Worm (Caenorhabditis elegans) whole organism, midembryonic: Measurements from ENCODE around the gene twk-45.

Source experiments
- T22C8.4 ChIP-seq: fragments of 200-800 bp; sonication (Bioruptor generic); IDR thresholded peaks from 2 replicates; pipeline ENCODE4 v1.3.6; 2022; ENCODE audit warnings: missing genetic modification characterization, missing compliant biosample characterization
- flt-1 ChIP-seq: fragments of 200-800 bp; sonication (Bioruptor generic); IDR thresholded peaks from 2 replicates; pipeline ENCODE4 v1.3.6; 2022; ENCODE audit warnings: missing genetic modification characterization, missing compliant biosample characterization
- klf-2 ChIP-seq: fragments of 200-800 bp; sonication (Bioruptor generic); conservative IDR thresholded peaks from 2 replicates; pipeline ENCODE4 v1.3.6; 2022; ENCODE audit warnings: missing genetic modification reagents, missing genetic modification characterization, missing compliant biosample characterization
- med-1 ChIP-seq: sonication (generic microtip); optimal IDR thresholded peaks from 2 replicates; lab custom pipeline; 2017; ENCODE audit warnings: missing genetic modification characterization, mild to moderate bottlenecking, missing compliant biosample characterization, antibody characterized with exemption, missing genetic modification reagents; ENCODE audit not compliant: insufficient read depth
- tab-1 ChIP-seq: fragments of 200-800 bp; sonication (Bioruptor generic); IDR thresholded peaks from 2 replicates; pipeline ENCODE4 v1.3.6; 2022; ENCODE audit warnings: missing genetic modification characterization, missing compliant biosample characterization
- ztf-23 ChIP-seq: fragments of 200-800 bp; sonication (Bioruptor generic); IDR thresholded peaks from 2 replicates; pipeline ENCODE4 v1.3.6; 2022; ENCODE audit warnings: missing genetic modification reagents, missing genetic modification characterization, missing compliant biosample characterization
- ztf-29 ChIP-seq: fragments of 200-800 bp; sonication (Bioruptor generic); IDR thresholded peaks from 2 replicates; pipeline ENCODE4 v1.3.6; 2022; ENCODE audit warnings: missing genetic modification reagents, missing genetic modification characterization, missing compliant biosample characterization

DNA sequence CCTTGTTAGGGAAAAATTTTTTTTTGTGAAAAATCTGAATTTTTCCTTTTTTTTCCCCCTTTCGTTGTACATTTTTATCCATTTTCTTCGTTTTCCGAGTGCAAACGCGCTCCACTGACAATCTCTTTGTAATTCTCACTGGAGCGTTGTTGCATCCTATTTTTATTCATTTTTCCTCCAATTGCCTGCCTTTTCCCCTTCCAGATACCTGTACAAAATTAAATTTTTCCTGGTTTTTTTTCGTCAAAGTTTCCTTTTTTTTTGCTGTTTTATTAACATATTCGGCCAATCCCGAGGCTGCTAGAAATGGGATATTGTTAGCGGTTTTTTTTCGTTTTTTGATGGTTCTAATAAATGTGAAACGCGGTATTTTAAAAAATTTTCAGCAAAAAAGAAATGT lies 9.7 kb upstream of the twk-45 start:
- TF ChIP-seq flt-1 (GFP tag; lab: Robert Waterston, UW), result no peak
- TF ChIP-seq tab-1 (GFP tag; lab: Robert Waterston, UW), result no peak
- TF ChIP-seq med-1, result no peak
- TF ChIP-seq ztf-29 (GFP tag; lab: Robert Waterston, UW), result no peak
- no peak for TF ChIP-seq T22C8.4 (GFP tag; lab: Robert Waterston, UW)
- no peak for TF ChIP-seq ztf-23
- TF ChIP-seq klf-2 (GFP tag; lab: Robert Waterston, UW), result no peak
